Fruit fly (Drosophila melanogaster): Measurements from ENCODE around the gene CycJ.
A peak's percentile ranks its signal among the peaks of the same experiment; 100 is the strongest.

The CycJ gene

DNA sequence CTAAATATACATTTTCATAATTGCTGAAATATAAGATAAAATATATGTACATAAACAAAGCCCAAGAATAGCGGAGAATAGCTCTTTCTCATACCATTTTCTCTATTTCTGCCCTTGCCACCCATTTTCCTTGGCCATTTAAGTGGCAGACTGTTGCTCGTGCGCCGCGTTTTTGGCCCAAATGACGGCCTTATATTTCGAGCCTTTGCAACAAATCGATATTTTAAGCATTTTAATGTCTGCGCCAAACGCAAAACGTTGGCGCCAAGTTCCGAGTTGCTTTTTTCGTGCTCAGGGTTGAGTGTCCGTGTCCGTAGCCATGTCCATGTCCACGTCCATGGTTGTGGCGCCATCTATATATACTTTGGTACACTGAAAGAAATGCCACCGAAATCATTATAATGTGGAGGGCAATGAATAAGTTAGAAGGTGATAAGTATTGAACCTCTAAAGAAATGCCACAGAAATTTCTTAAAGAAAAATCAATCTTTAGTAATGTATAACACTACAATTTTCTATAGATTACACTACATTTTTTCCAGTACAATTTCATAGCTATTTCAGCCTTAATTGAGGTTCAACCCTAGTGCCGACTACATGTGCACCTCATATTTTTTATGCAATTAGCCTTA, 26.0 kb downstream of the CycJ start (continued):
- no peak for TF ChIP-seq CG7271 (tag; optimal IDR thresholded peaks at IDR 0.05)
- TF ChIP-seq D19A (tag; optimal IDR thresholded peaks at IDR 0.05), result no peak
- TF ChIP-seq Oaz (GFP tag; IDR thresholded peaks at IDR 0.05), result no peak
- peak; percentile 1 for TF ChIP-seq nmo (GFP tag; optimal IDR thresholded peaks at IDR 0.05)
- TF ChIP-seq CG9609 (GFP tag; optimal IDR thresholded peaks at IDR 0.05), result no peak
- no peak for TF ChIP-seq crp (GFP tag; optimal IDR thresholded peaks at IDR 0.05)
- TF ChIP-seq CG11456 (GFP tag; IDR thresholded peaks at IDR 0.05), result no peak
- no peak for TF ChIP-seq ttk (GFP tag; IDR thresholded peaks at IDR 0.05)
- TF ChIP-seq CG16813 (GFP tag; IDR thresholded peaks at IDR 0.05; ENCODE audit: partially characterized antibody), result no peak
- TF ChIP-seq CG6654 (GFP tag; optimal IDR thresholded peaks at IDR 0.05), result no peak
- peak; percentile 30 for TF ChIP-seq CG6854 (GFP tag; optimal IDR thresholded peaks at IDR 0.05)
- TF ChIP-seq CG8089 (GFP tag; optimal IDR thresholded peaks at IDR 0.05), result no peak
- no peak for TF ChIP-seq CG17328 (GFP tag; IDR thresholded peaks at IDR 0.05)
- no peak for TF ChIP-seq slou (GFP tag; optimal IDR thresholded peaks at IDR 0.05)
- no peak for TF ChIP-seq vfl (GFP tag; optimal IDR thresholded peaks at IDR 0.05)
- TF ChIP-seq ranshi (GFP tag; IDR thresholded peaks at IDR 0.05), result no peak
- TF ChIP-seq CG8944 (GFP tag; optimal IDR thresholded peaks at IDR 0.05), result no peak
- no peak for TF ChIP-seq tin (GFP tag; optimal IDR thresholded peaks at IDR 0.05)
- peak; percentile 53 for TF ChIP-seq Hand (GFP tag; optimal IDR thresholded peaks at IDR 0.05)
- no peak for TF ChIP-seq Dll (GFP tag; IDR thresholded peaks at IDR 0.05; ENCODE audit: partially characterized antibody)
- TF ChIP-seq sim (GFP tag; IDR thresholded peaks at IDR 0.05), result no peak
- TF ChIP-seq pfk (GFP tag; optimal IDR thresholded peaks at IDR 0.05), result no peak
- peak; percentile 3 for TF ChIP-seq CG12659 (GFP tag; optimal IDR thresholded peaks at IDR 0.05)
- TF ChIP-seq CG13775 (GFP tag; optimal IDR thresholded peaks at IDR 0.05), result no peak
- TF ChIP-seq CG4730 (GFP tag; IDR thresholded peaks at IDR 0.05), result no peak
- TF ChIP-seq CG1792 (GFP tag; optimal IDR thresholded peaks at IDR 0.05), result no peak
- no peak for TF ChIP-seq CG11085 (GFP tag; IDR thresholded peaks at IDR 0.05)
- TF ChIP-seq CG9932 (GFP tag; IDR thresholded peaks at IDR 0.05), result no peak
- TF ChIP-seq CG3838 (GFP tag; optimal IDR thresholded peaks at IDR 0.05), result no peak
- TF ChIP-seq gcm (GFP tag; optimal IDR thresholded peaks at IDR 0.05), result no peak
- no peak for TF ChIP-seq so (GFP tag; IDR thresholded peaks at IDR 0.05)
- TF ChIP-seq CG6791 (GFP tag; IDR thresholded peaks at IDR 0.05; ENCODE audit: partially characterized antibody), result no peak
- TF ChIP-seq run (tag; optimal IDR thresholded peaks at IDR 0.05), result no peak
- no peak for TF ChIP-seq CG4854 (GFP tag; optimal IDR thresholded peaks at IDR 0.05)
- TF ChIP-seq chn (GFP tag; optimal IDR thresholded peaks at IDR 0.05), result no peak
- TF ChIP-seq sisA (GFP tag; IDR thresholded peaks at IDR 0.05), result no peak
- no peak for TF ChIP-seq Camta (GFP tag; optimal IDR thresholded peaks at IDR 0.05)
- no peak for TF ChIP-seq CG2712 (tag; optimal IDR thresholded peaks at IDR 0.05)
- TF ChIP-seq CG12236 (GFP tag; optimal IDR thresholded peaks at IDR 0.05), result no peak
- no peak for TF ChIP-seq MTF-1 (GFP tag; optimal IDR thresholded peaks at IDR 0.05; ENCODE audit: borderline replicate concordance)
- TF ChIP-seq Antp (GFP tag; optimal IDR thresholded peaks at IDR 0.05), result no peak
- peak; percentile 27 for TF ChIP-seq CG1603 (tag; optimal IDR thresholded peaks at IDR 0.05)
- peak; percentile 36 for TF ChIP-seq CG15269 (tag; optimal IDR thresholded peaks at IDR 0.05)
- TF ChIP-seq sima (GFP tag; optimal IDR thresholded peaks at IDR 0.05), result no peak
- no peak for TF ChIP-seq CG32767 (GFP tag; IDR thresholded peaks at IDR 0.05)
- TF ChIP-seq gfzf (GFP tag; optimal IDR thresholded peaks at IDR 0.05), result no peak
- no peak for TF ChIP-seq Six4 (GFP tag; optimal IDR thresholded peaks at IDR 0.05)
- TF ChIP-seq Dref (GFP tag; IDR thresholded peaks at IDR 0.05), result no peak
- no peak for TF ChIP-seq br (optimal IDR thresholded peaks at IDR 0.05)
- TF ChIP-seq disco-r (GFP tag; optimal IDR thresholded peaks at IDR 0.05), result no peak
- no peak; the same call in 1 of the 2 replicates for TF ChIP-seq CG32532 (GFP tag; IDR thresholded peaks at IDR 0.05)
- no peak for TF ChIP-seq CG8765 (GFP tag; IDR thresholded peaks at IDR 0.05)
